Worm (Caenorhabditis elegans) whole organism, L4 larva: ENCODE data around the gene ZC239.4.
"Not testable (repeated sequence)": the region's sequence is repeated elsewhere in the genome, so short reads cannot be mapped to it uniquely, and the experiment has no call there.

Source experiments
- daf-19 ChIP-seq: fragments of 200-800 bp; sonication (Bioruptor generic); conservative IDR thresholded peaks from 2 replicates; pipeline ENCODE4 v1.3.6; 2022; ENCODE audit warnings: missing genetic modification characterization, missing compliant biosample characterization
- egl-43 ChIP-seq: fragments of 200-800 bp; sonication (Bioruptor generic); IDR thresholded peaks from 2 replicates; pipeline ENCODE4 v1.3.6; 2022; ENCODE audit warnings: missing genetic modification reagents, missing genetic modification characterization, missing compliant biosample characterization
- lin-1 ChIP-seq: fragments of 200-800 bp; sonication (Bioruptor generic); IDR thresholded peaks from 2 replicates; pipeline ENCODE4 v1.3.6; 2022; ENCODE audit warnings: missing genetic modification reagents, missing genetic modification characterization, missing compliant biosample characterization
- nhr-11 ChIP-seq: fragments of 150-350 bp; optimal IDR thresholded peaks from 2 replicates; lab custom pipeline; 2014; ENCODE audit warnings: missing biosample characterization, missing genetic modification characterization

DNA sequence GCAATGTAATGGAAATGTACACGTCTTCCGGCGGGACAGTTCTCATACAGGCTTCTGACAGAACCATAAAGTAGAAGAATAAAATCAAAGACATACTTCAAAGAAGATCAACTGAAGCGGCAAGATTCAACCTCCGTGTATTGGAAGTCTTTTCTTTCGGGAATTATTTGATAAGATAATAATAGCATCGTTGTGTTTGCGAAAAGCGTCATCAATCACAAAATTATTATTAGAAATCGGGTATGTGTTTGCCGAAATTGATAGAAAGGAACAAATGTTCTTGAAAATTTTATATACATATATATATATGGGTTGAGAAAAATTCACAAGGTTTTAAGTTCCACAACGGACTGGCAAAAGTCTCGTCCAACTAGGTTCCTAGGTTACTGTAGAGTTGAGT is 22.5 kb upstream of the ZC239.4 start, which contains the start of gene Y27F2A.9:
- not testable (repeated sequence) for TF ChIP-seq egl-43; nhr-11; daf-19 (GFP tag; lab: Robert Waterston, UW); lin-1
